Worm (Caenorhabditis elegans): Measurements from ENCODE around the gene Y62F5A.10.
A peak's percentile ranks its signal among the peaks of the same experiment; 100 is the strongest.

Y62F5A.10 gene

DNA sequence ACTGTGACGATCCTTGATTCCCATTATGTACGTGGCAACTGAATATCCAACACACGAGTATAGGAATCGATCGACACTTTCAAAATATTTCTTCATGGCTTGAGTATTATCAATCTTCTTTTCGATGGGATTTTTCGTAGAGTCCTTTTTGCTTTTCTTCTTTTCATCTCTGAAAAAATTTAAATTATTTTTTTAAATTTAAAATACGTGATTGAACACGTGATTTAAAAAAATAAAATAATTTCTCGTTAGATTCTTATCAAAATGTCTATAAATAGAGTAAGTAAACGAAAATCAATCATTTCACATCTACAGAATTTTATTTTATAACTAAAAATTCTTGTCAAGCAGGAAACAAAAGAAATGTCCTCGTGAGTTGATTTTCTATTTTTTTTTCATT lies at the start of gene Y62F5A.10:
Gene Y62F5A.10, plus strand, starts transcription at position 301 of the 400 bp plus-strand sequence.
- no peak for TF ChIP-seq F37D6.2 (tag; optimal IDR thresholded peaks at IDR 0.05)
- TF ChIP-seq mes-2 (tag; optimal IDR thresholded peaks at IDR 0.05; ENCODE audit: poor library complexity, severe bottlenecking) = no peak
- no peak for TF ChIP-seq cey-2 (tag; optimal IDR thresholded peaks at IDR 0.05; ENCODE audit: borderline replicate concordance, insufficient read depth)
- no peak for TF ChIP-seq duxl-1 (tag; optimal IDR thresholded peaks at IDR 0.05; ENCODE audit: poor library complexity)
- no peak for TF ChIP-seq R02D3.7 (tag; optimal IDR thresholded peaks at IDR 0.05)
- no peak for TF ChIP-seq T26A8.4 (GFP tag; IDR thresholded peaks at IDR 0.05)
- no peak for TF ChIP-seq pha-4 (GFP tag; IDR thresholded peaks at IDR 0.05)
- no peak for TF ChIP-seq pha-4 (tag; optimal IDR thresholded peaks at IDR 0.05)
- no peak for TF ChIP-seq ceh-28 (tag; optimal IDR thresholded peaks at IDR 0.05)

DNA sequence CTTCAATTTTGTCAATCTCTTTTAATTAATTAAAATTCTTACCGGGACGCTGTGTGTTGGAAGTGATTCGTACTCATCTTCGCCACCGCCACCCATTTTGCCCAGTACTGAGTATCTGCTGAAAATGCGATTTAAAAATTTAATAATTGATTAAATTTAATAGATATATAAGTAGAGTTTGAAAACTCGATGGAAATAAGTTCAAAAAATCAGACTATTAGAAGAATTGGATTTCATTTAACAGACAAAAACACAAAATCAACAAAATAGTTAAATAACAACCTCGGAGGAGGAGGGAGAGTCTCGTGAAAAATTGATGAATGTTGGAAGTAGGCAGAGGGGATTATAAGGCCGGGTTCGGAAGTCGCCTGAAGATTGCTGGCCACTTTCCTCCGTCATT lies 49.5 kb upstream of the Y62F5A.10 start, which contains the start of gene mfn-1:
Gene mfn-1, minus strand, starts transcription at position 101 of the 400 bp plus-strand sequence.
- TF ChIP-seq unc-39 (tag; optimal IDR thresholded peaks at IDR 0.05) = no peak
- no peak for TF ChIP-seq fkh-10 (GFP tag; optimal IDR thresholded peaks at IDR 0.05)
- no peak for TF ChIP-seq mdl-1 (tag; optimal IDR thresholded peaks at IDR 0.05)
- no peak for TF ChIP-seq lin-1 (GFP tag; IDR thresholded peaks at IDR 0.05)
- TF ChIP-seq T20F7.1 (GFP tag; optimal IDR thresholded peaks at IDR 0.05) = no peak
- no peak for TF ChIP-seq ctbp-1 (GFP tag; IDR thresholded peaks at IDR 0.05)
- TF ChIP-seq vab-7 (GFP tag; IDR thresholded peaks at IDR 0.05) = no peak
- TF ChIP-seq unc-130 (GFP tag; optimal IDR thresholded peaks at IDR 0.05) = no peak
- TF ChIP-seq saeg-2 (GFP tag; IDR thresholded peaks at IDR 0.05) = no peak

DNA sequence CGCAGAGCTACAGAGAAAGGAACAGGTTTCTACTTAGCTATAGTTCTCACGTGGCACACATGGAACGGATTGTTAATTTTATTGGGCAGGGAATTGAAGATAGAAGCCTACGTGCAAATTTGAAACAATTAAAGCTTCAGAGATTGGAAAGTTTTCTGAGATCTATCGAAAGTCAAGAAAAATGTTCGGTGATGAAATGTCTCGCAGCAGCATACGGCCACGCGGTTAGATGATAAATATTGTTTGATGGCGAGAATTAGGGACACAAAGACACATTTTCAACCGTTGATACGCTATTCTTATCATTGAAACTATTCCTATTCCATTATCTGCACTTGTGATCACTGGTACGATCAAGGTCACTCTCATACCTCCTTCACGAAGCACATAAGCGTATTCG lies 48.9 kb upstream of the Y62F5A.10 start:
- TF ChIP-seq F44E2.7 (GFP tag; IDR thresholded peaks at IDR 0.05) (no peak), nhr-102 (tag; optimal IDR thresholded peaks at IDR 0.05) (no peak), nhr-111 (GFP tag; optimal IDR thresholded peaks at IDR 0.05) (no peak), unc-130 (GFP tag; optimal IDR thresholded peaks at IDR 0.05) (no peak), pqm-1 (tag; optimal IDR thresholded peaks at IDR 0.05) (peak; percentile 71), tag-97 (GFP tag; IDR thresholded peaks at IDR 0.05) (no peak), nhr-10 (tag; optimal IDR thresholded peaks at IDR 0.05) (peak; percentile 33), zag-1 (tag; optimal IDR thresholded peaks at IDR 0.05) (no peak), ZK337.2 (GFP tag; IDR thresholded peaks at IDR 0.05) (no peak), nhr-25 (tag; optimal IDR thresholded peaks at IDR 0.05; ENCODE audit: borderline replicate concordance, insufficient read depth) (no peak), hlh-30 (tag; optimal IDR thresholded peaks at IDR 0.05; ENCODE audit: insufficient read depth) (peak; percentile 71), aha-1 (tag) (peak; percentile 99), hif-1 (tag; optimal IDR thresholded peaks at IDR 0.05) (peak; percentile 58 to 92), saeg-2 (GFP tag; IDR thresholded peaks at IDR 0.05) (no peak), set-16 (GFP tag; IDR thresholded peaks at IDR 0.05) (no peak), hlh-11 (tag; optimal IDR thresholded peaks at IDR 0.05) (peak; percentile 79), lin-38 (GFP tag; IDR thresholded peaks at IDR 0.05) (no peak), nhr-76 (tag; optimal IDR thresholded peaks at IDR 0.05) (no peak), T20F7.1 (GFP tag; optimal IDR thresholded peaks at IDR 0.05) (peak; percentile 25), lsy-2 (tag; optimal IDR thresholded peaks at IDR 0.05) (peak in 1 of 2 experiments; percentile 56), ztf-7 (tag; optimal IDR thresholded peaks at IDR 0.05) (no peak), dpl-1 (GFP tag; optimal IDR thresholded peaks at IDR 0.05) (no peak), pha-4 (GFP tag; IDR thresholded peaks at IDR 0.05) (no peak), pha-4 (tag; optimal IDR thresholded peaks at IDR 0.05) (no peak), mxl-3 (GFP tag; optimal IDR thresholded peaks at IDR 0.05) (peak; percentile 98), dve-1 (tag; optimal IDR thresholded peaks at IDR 0.05; ENCODE audit: insufficient read depth) (peak; percentile 64), nhr-41 (GFP tag; IDR thresholded peaks at IDR 0.05) (no peak), nhr-48 (tag; optimal IDR thresholded peaks at IDR 0.05) (peak; percentile 55), daf-16 (GFP tag; optimal IDR thresholded peaks at IDR 0.05) (no peak), daf-16 (tag; optimal IDR thresholded peaks at IDR 0.05) (peak; percentile 37), egl-43 (GFP tag; IDR thresholded peaks at IDR 0.05) (no peak), nhr-28 (tag; optimal IDR thresholded peaks at IDR 0.05) (peak; percentile 91), nhr-11 (tag; optimal IDR thresholded peaks at IDR 0.05) (no peak), php-3 (GFP tag; IDR thresholded peaks at IDR 0.05) (0 out of 2 replicates have a peak, but pooled peaks have one; percentile 10), lin-1 (GFP tag; IDR thresholded peaks at IDR 0.05) (no peak)
